Worm (Caenorhabditis elegans) whole organism, young adult: Measurements from ENCODE around the gene ugt-47.

ENCODE experiments used
- C06A6.2 ChIP-seq: fragments of 200-800 bp; sonication (Bioruptor generic); conservative IDR thresholded peaks from 2 replicates; pipeline ENCODE4 v1.3.6; 2022; ENCODE audit warnings: missing genetic modification characterization, missing compliant biosample characterization
- ama-1 ChIP-seq, 3 experiments: fragments of 150-350 bp in 1 of 3; sonication (generic microtip) in 2 of 3; optimal IDR thresholded peaks; 2 replicates each; lab custom pipeline; 2014 to 2018; ENCODE audit warnings: missing biosample characterization in 2 of 3, missing genetic modification characterization in 2 of 3, missing genetic modification reagents in 2 of 3
- ceh-40 ChIP-seq: fragments of 200-800 bp; sonication (Bioruptor generic); IDR thresholded peaks from 2 replicates; pipeline ENCODE4 v1.3.6; 2022; ENCODE audit warnings: missing genetic modification characterization, missing compliant biosample characterization
- hrde-1 ChIP-seq: sonication (generic microtip); optimal IDR thresholded peaks from 2 replicates; lab custom pipeline; 2016; ENCODE audit warnings: missing genetic modification characterization, mild to moderate bottlenecking, missing compliant biosample characterization, moderate library complexity, missing genotype, missing genetic modification reagents, borderline replicate concordance
- let-526 ChIP-seq: fragments of 200-800 bp; sonication (Bioruptor generic); IDR thresholded peaks from 2 replicates; pipeline ENCODE4 v1.3.6; 2022; ENCODE audit warnings: missing genetic modification reagents, missing genetic modification characterization, missing compliant biosample characterization
- lsl-1 ChIP-seq: fragments of 200-800 bp; sonication (Bioruptor generic); optimal IDR thresholded peaks from 2 replicates; lab custom pipeline; 2018; ENCODE audit warnings: mild to moderate bottlenecking, missing genetic modification characterization, moderate library complexity, missing compliant biosample characterization
- madf-3 ChIP-seq: fragments of 200-800 bp; sonication (Bioruptor generic); IDR thresholded peaks from 2 replicates; pipeline ENCODE4 v1.3.6; 2022; ENCODE audit warnings: missing genetic modification reagents, missing genetic modification characterization, missing compliant biosample characterization
- sptf-2 ChIP-seq: fragments of 200-800 bp; sonication (Bioruptor generic); optimal IDR thresholded peaks from 2 replicates; lab custom pipeline; 2018; ENCODE audit warnings: mild to moderate bottlenecking, missing genetic modification characterization, missing compliant biosample characterization
- unc-62 ChIP-seq: fragments of 150-350 bp; optimal IDR thresholded peaks from 2 replicates; lab custom pipeline; 2014; ENCODE audit warnings: missing biosample characterization, missing genetic modification reagents, missing genetic modification characterization
- ztf-18 ChIP-seq: sonication (generic microtip); optimal IDR thresholded peaks from 2 replicates; lab custom pipeline; 2016; ENCODE audit warnings: missing genotype, mild to moderate bottlenecking, missing genetic modification characterization, missing compliant biosample characterization

ce11 chrV:10098429-10098828 is at the start of gene ugt-47:
- TF ChIP-seq C06A6.2 (GFP tag; lab: Robert Waterston, UW) (no peak), madf-3 (GFP tag; lab: Robert Waterston, UW) (no peak), hrde-1 (no peak), ztf-18 (tag; lab: Kevin White, UChicago) (no peak), ama-1 (optimal IDR thresholded peaks at IDR 0.05; lab: Kevin White, UChicago) (no peak), ama-1 (GFP tag; optimal IDR thresholded peaks at IDR 0.05; lab: Kevin White, UChicago) (no peak), sptf-2 (no peak), unc-62 (GFP tag; lab: Kevin White, UChicago) (peak; percentile 14), lsl-1 (GFP tag; lab: Kevin White, UChicago) (no peak), ceh-40 (GFP tag; lab: Robert Waterston, UW) (no peak), let-526 (GFP tag; lab: Robert Waterston, UW) (no peak)
